Worm (Caenorhabditis elegans): ENCODE measurements around the gene hrg-6.
A peak's percentile ranks its signal among the peaks of the same experiment; 100 is the strongest.

Gene hrg-6

ce11 chrIV:11019962-11020550, 12.3 kb upstream of the hrg-6 start, which contains the start of gene F13H10.8 (continued):
- TF ChIP-seq lin-13 (GFP tag; optimal IDR thresholded peaks at IDR 0.05) (peak; percentile 27), unc-62 (GFP tag; optimal IDR thresholded peaks at IDR 0.05) (no peak), R02D3.7 (tag; optimal IDR thresholded peaks at IDR 0.05) (no peak), snpc-4 (tag; optimal IDR thresholded peaks at IDR 0.05) (no peak), mbf-1 (tag; optimal IDR thresholded peaks at IDR 0.05) (no peak), fos-1 (tag; optimal IDR thresholded peaks at IDR 0.05) (peak; percentile 93), blmp-1 (tag; optimal IDR thresholded peaks at IDR 0.05; ENCODE audit: insufficient read depth) (no peak), nhr-25 (tag; optimal IDR thresholded peaks at IDR 0.05) (peak; percentile 0), nhr-11 (tag; optimal IDR thresholded peaks at IDR 0.05) (no peak)

- TF ChIP-seq nhr-11 (tag; optimal IDR thresholded peaks at IDR 0.05): no peak
- no peak for TF ChIP-seq zag-1 (tag; optimal IDR thresholded peaks at IDR 0.05)
- TF ChIP-seq lin-39 (tag; optimal IDR thresholded peaks at IDR 0.05): no peak
- TF ChIP-seq aly-2 (tag; optimal IDR thresholded peaks at IDR 0.05): no peak
- no peak for TF ChIP-seq lin-13 (GFP tag; optimal IDR thresholded peaks at IDR 0.05)
- TF ChIP-seq nhr-23 (tag; optimal IDR thresholded peaks at IDR 0.05): no peak
- peak; percentile 44 for TF ChIP-seq nhr-25 (tag; optimal IDR thresholded peaks at IDR 0.05)
- no peak for TF ChIP-seq ama-1 (optimal IDR thresholded peaks at IDR 0.05)
- no peak for TF ChIP-seq nhr-237 (tag; optimal IDR thresholded peaks at IDR 0.05)
- TF ChIP-seq C34F6.9 (tag; optimal IDR thresholded peaks at IDR 0.05): no peak
- TF ChIP-seq egl-27 (tag; optimal IDR thresholded peaks at IDR 0.05): no peak
- TF ChIP-seq ztf-11 (tag; optimal IDR thresholded peaks at IDR 0.05): no peak
- TF ChIP-seq sem-4 (tag; optimal IDR thresholded peaks at IDR 0.05): peak; percentile 41
- no peak for TF ChIP-seq elt-3 (tag; optimal IDR thresholded peaks at IDR 0.05)
- no peak for TF ChIP-seq mab-5 (tag; optimal IDR thresholded peaks at IDR 0.05)
- TF ChIP-seq elt-1 (tag; optimal IDR thresholded peaks at IDR 0.05): no peak
- TF ChIP-seq crh-2 (tag; optimal IDR thresholded peaks at IDR 0.05): peak; percentile 57
- no peak for TF ChIP-seq lin-11 (tag; optimal IDR thresholded peaks at IDR 0.05)
- peak; percentile 35 for TF ChIP-seq sma-9 (GFP tag; optimal IDR thresholded peaks at IDR 0.05)
- TF ChIP-seq sma-9 (tag; optimal IDR thresholded peaks at IDR 0.05): no peak
- peak; percentile 5 for TF ChIP-seq gmeb-1 (tag; optimal IDR thresholded peaks at IDR 0.05)
- peak; percentile 71 for TF ChIP-seq nhr-21 (tag; optimal IDR thresholded peaks at IDR 0.05)
- TF ChIP-seq ceh-16 (tag; optimal IDR thresholded peaks at IDR 0.05): no peak
- TF ChIP-seq nhr-12 (tag; optimal IDR thresholded peaks at IDR 0.05): no peak
- TF ChIP-seq sma-3 (GFP tag; optimal IDR thresholded peaks at IDR 0.05): peak; percentile 67
- no peak for TF ChIP-seq alr-1 (tag; optimal IDR thresholded peaks at IDR 0.05)
- TF ChIP-seq ztf-4 (tag; optimal IDR thresholded peaks at IDR 0.05): no peak
- TF ChIP-seq peb-1 (tag; optimal IDR thresholded peaks at IDR 0.05): no peak
- no peak for TF ChIP-seq skn-1 (tag; optimal IDR thresholded peaks at IDR 0.05)
- TF ChIP-seq nhr-129 (tag; optimal IDR thresholded peaks at IDR 0.05): peak; percentile 23
- no peak for TF ChIP-seq ceh-82 (tag; optimal IDR thresholded peaks at IDR 0.05)
- TF ChIP-seq unc-55 (GFP tag; optimal IDR thresholded peaks at IDR 0.05): no peak
- TF ChIP-seq unc-39 (tag; optimal IDR thresholded peaks at IDR 0.05): no peak
- TF ChIP-seq mbf-1 (tag; optimal IDR thresholded peaks at IDR 0.05): no peak
- TF ChIP-seq mdl-1 (tag; optimal IDR thresholded peaks at IDR 0.05): peak in 1 of 2 experiments; percentile 50
- no peak for TF ChIP-seq nhr-6 (tag; optimal IDR thresholded peaks at IDR 0.05)
- no peak for TF ChIP-seq ZK546.5 (tag; optimal IDR thresholded peaks at IDR 0.05)
- TF ChIP-seq Y55F3AM.14 (GFP tag; optimal IDR thresholded peaks at IDR 0.05): no peak
- no peak for TF ChIP-seq blmp-1 (tag; optimal IDR thresholded peaks at IDR 0.05; ENCODE audit: insufficient read depth)
- TF ChIP-seq unc-62 (GFP tag; optimal IDR thresholded peaks at IDR 0.05): no peak
- TF ChIP-seq snpc-4 (tag; optimal IDR thresholded peaks at IDR 0.05): no peak
- no peak for TF ChIP-seq nhr-10 (tag; optimal IDR thresholded peaks at IDR 0.05)
- TF ChIP-seq nhr-77 (tag; optimal IDR thresholded peaks at IDR 0.05): no peak
- TF ChIP-seq dmd-4 (tag; optimal IDR thresholded peaks at IDR 0.05): no peak
- no peak for TF ChIP-seq ztf-1 (GFP tag; conservative IDR thresholded peaks at IDR 0.05)
- peak in 1 of 2 experiments; percentile 22 for TF ChIP-seq lsy-2 (tag; optimal IDR thresholded peaks at IDR 0.05)
- no peak for TF ChIP-seq F13H6.1 (tag; optimal IDR thresholded peaks at IDR 0.05)
- peak; percentile 47 for TF ChIP-seq fos-1 (tag; optimal IDR thresholded peaks at IDR 0.05)
- no peak for TF ChIP-seq R02D3.7 (tag; optimal IDR thresholded peaks at IDR 0.05)
Measured at ce11 chrIV:11021512-11022268, 10.7 kb upstream of the hrg-6 start, which contains the start of gene mogs-1. TSS of gene mogs-1 (minus strand) at chrIV:11021928.

All from whole organism, L2 larva.